Worm (Caenorhabditis elegans) whole organism, L4 larva: ENCODE data around the gene mth-2.

Source experiments
- R02D3.7 ChIP-seq: fragments of 150-350 bp; sonication (generic microtip); optimal IDR thresholded peaks from 3 replicates; lab custom pipeline; 2014; ENCODE audit warnings: missing biosample characterization, missing genetic modification characterization
- Y5F2A.4 ChIP-seq: fragments of 200-800 bp; sonication (Bioruptor generic); optimal IDR thresholded peaks from 2 replicates; lab custom pipeline; 2018; ENCODE audit warnings: mild to moderate bottlenecking, missing genetic modification characterization, missing compliant biosample characterization
- aha-1 ChIP-seq: fragments of 150-350 bp; peaks from one replicate; lab custom pipeline; 2014; ENCODE audit warnings: missing biosample characterization, missing genetic modification characterization
- aly-2 ChIP-seq: sonication (generic microtip); optimal IDR thresholded peaks from 2 replicates; lab custom pipeline; 2018; ENCODE audit warnings: missing biosample characterization, missing genetic modification characterization
- ama-1 ChIP-seq: fragments of 150-350 bp; optimal IDR thresholded peaks from 2 replicates; lab custom pipeline; 2014; ENCODE audit warnings: inconsistent platforms, mixed read lengths
- ceh-20 ChIP-seq: fragments of 200-800 bp; sonication (Bioruptor generic); IDR thresholded peaks from 2 replicates; pipeline ENCODE4 v1.3.6; 2022; ENCODE audit warnings: missing genetic modification reagents, missing genetic modification characterization, missing compliant biosample characterization
- ceh-28 ChIP-seq: fragments of 150-350 bp; optimal IDR thresholded peaks from 2 replicates; lab custom pipeline; 2014; ENCODE audit warnings: missing biosample characterization, missing genetic modification reagents, missing genetic modification characterization
- ceh-44 ChIP-seq: fragments of 200-800 bp; sonication (Bioruptor generic); IDR thresholded peaks from 2 replicates; pipeline ENCODE4 v1.3.6; 2022; ENCODE audit warnings: missing genetic modification reagents, missing genetic modification characterization, missing compliant biosample characterization
- ceh-82 ChIP-seq: sonication (generic microtip); optimal IDR thresholded peaks from 2 replicates; lab custom pipeline; 2017; ENCODE audit warnings: missing biosample characterization, missing genetic modification characterization
- cey-2 ChIP-seq: sonication (generic microtip); optimal IDR thresholded peaks from 3 replicates; lab custom pipeline; 2017; ENCODE audit warnings: missing genetic modification characterization, mild to moderate bottlenecking, missing compliant biosample characterization, antibody characterized with exemption, borderline replicate concordance; ENCODE audit not compliant: insufficient read depth
- daf-16 ChIP-seq, 3 experiments: sonication (generic microtip); optimal IDR thresholded peaks; 2 replicates each; lab custom pipeline; 2016 to 2017; ENCODE audit warnings: missing genetic modification characterization in 3 of 3, missing genetic modification reagents in 3 of 3, mild to moderate bottlenecking in 2 of 3, missing compliant biosample characterization in 2 of 3, missing biosample characterization in 1 of 3, moderate library complexity in 1 of 3
- daf-19 ChIP-seq: fragments of 200-800 bp; sonication (Bioruptor generic); conservative IDR thresholded peaks from 2 replicates; pipeline ENCODE4 v1.3.6; 2022; ENCODE audit warnings: missing genetic modification characterization, missing compliant biosample characterization
- daf-8 ChIP-seq: fragments of 200-800 bp; sonication (Bioruptor generic); IDR thresholded peaks from 2 replicates; pipeline ENCODE4 v1.3.6; 2022; ENCODE audit warnings: missing genetic modification characterization, missing compliant biosample characterization
- dmd-6 ChIP-seq: fragments of 200-800 bp; sonication (Bioruptor generic); IDR thresholded peaks from 2 replicates; pipeline ENCODE4 v1.3.6; 2022; ENCODE audit warnings: missing genetic modification reagents, missing genetic modification characterization, missing compliant biosample characterization
- dmd-8 ChIP-seq: fragments of 200-800 bp; sonication (Bioruptor generic); IDR thresholded peaks from 2 replicates; pipeline ENCODE4 v1.3.6; 2022; ENCODE audit warnings: missing genetic modification characterization, missing compliant biosample characterization
- duxl-1 ChIP-seq: sonication (generic microtip); optimal IDR thresholded peaks from 2 replicates; lab custom pipeline; 2016; ENCODE audit warnings: mild to moderate bottlenecking, missing genetic modification characterization, moderate library complexity, missing compliant biosample characterization; ENCODE audit not compliant: poor library complexity
- dve-1 ChIP-seq: sonication (generic microtip); optimal IDR thresholded peaks from 2 replicates; lab custom pipeline; 2017; ENCODE audit warnings: antibody characterized with exemption, mild to moderate bottlenecking, missing genetic modification characterization, missing compliant biosample characterization; ENCODE audit not compliant: insufficient read depth
- egl-27 ChIP-seq: sonication (generic microtip); optimal IDR thresholded peaks from 3 replicates; lab custom pipeline; 2017; ENCODE audit warnings: missing biosample characterization, missing genetic modification reagents, missing genetic modification characterization
- egl-43 ChIP-seq: fragments of 200-800 bp; sonication (Bioruptor generic); IDR thresholded peaks from 2 replicates; pipeline ENCODE4 v1.3.6; 2022; ENCODE audit warnings: missing genetic modification reagents, missing genetic modification characterization, missing compliant biosample characterization
- fkh-10 ChIP-seq: fragments of 150-350 bp; optimal IDR thresholded peaks from 2 replicates; lab custom pipeline; 2014; ENCODE audit warnings: missing biosample characterization, missing genetic modification reagents, missing genetic modification characterization
- fos-1 ChIP-seq: fragments of 150-350 bp; optimal IDR thresholded peaks from 2 replicates; lab custom pipeline; 2014; ENCODE audit warnings: missing biosample characterization, missing genetic modification characterization
- lin-1 ChIP-seq: fragments of 200-800 bp; sonication (Bioruptor generic); IDR thresholded peaks from 2 replicates; pipeline ENCODE4 v1.3.6; 2022; ENCODE audit warnings: missing genetic modification reagents, missing genetic modification characterization, missing compliant biosample characterization
- lin-29 ChIP-seq: fragments of 200-800 bp; sonication (Bioruptor generic); IDR thresholded peaks from 2 replicates; pipeline ENCODE4 v1.3.6; 2022; ENCODE audit warnings: missing genetic modification reagents, missing genetic modification characterization, missing compliant biosample characterization
- lin-38 ChIP-seq: fragments of 200-800 bp; sonication (Bioruptor generic); IDR thresholded peaks from 2 replicates; pipeline ENCODE4 v1.3.6; 2022; ENCODE audit warnings: missing genetic modification reagents, missing genetic modification characterization, missing compliant biosample characterization
- lin-39 ChIP-seq: fragments of 150-350 bp; optimal IDR thresholded peaks from 2 replicates; lab custom pipeline; 2014; ENCODE audit warnings: missing biosample characterization, missing genetic modification reagents, missing genetic modification characterization
- lir-3 ChIP-seq: sonication (generic microtip); optimal IDR thresholded peaks from 2 replicates; lab custom pipeline; 2016; ENCODE audit warnings: mild to moderate bottlenecking, missing genetic modification characterization, missing compliant biosample characterization
- lsy-2 ChIP-seq, 2 experiments: fragments of 150-350 bp in 1 of 2; sonication (generic microtip) in 1 of 2; optimal IDR thresholded peaks; 2 replicates each; lab custom pipeline; 2014 to 2017; ENCODE audit warnings: missing biosample characterization in 2 of 2, missing genetic modification characterization in 2 of 2
- mdl-1 ChIP-seq, 2 experiments: fragments of 150-350 bp in 1 of 2; sonication (generic microtip) in 1 of 2; optimal IDR thresholded peaks; 2 replicates each; lab custom pipeline; 2014 to 2017; ENCODE audit warnings: missing biosample characterization in 2 of 2, missing genetic modification characterization in 2 of 2
- mep-1 ChIP-seq: fragments of 150-350 bp; sonication (generic microtip); optimal IDR thresholded peaks from 3 replicates; lab custom pipeline; 2014; ENCODE audit warnings: missing biosample characterization, missing genetic modification characterization
- mes-2 ChIP-seq: sonication (generic microtip); optimal IDR thresholded peaks from 2 replicates; lab custom pipeline; 2016; ENCODE audit warnings: missing genotype, mild to moderate bottlenecking, missing genetic modification characterization, missing compliant biosample characterization; ENCODE audit not compliant: poor library complexity, severe bottlenecking
- mxl-2 ChIP-seq: fragments of 200-800 bp; sonication (Bioruptor generic); conservative IDR thresholded peaks from 2 replicates; pipeline ENCODE4 v1.3.6; 2022; ENCODE audit warnings: missing genetic modification reagents, missing genetic modification characterization, missing compliant biosample characterization
- mxl-3 ChIP-seq: fragments of 200-800 bp; sonication (Bioruptor generic); optimal IDR thresholded peaks from 2 replicates; lab custom pipeline; 2018; ENCODE audit warnings: mild to moderate bottlenecking, missing genetic modification characterization, missing compliant biosample characterization
- nhr-28 ChIP-seq: fragments of 150-350 bp; optimal IDR thresholded peaks from 2 replicates; lab custom pipeline; 2014; ENCODE audit warnings: missing biosample characterization, missing genetic modification characterization
- nhr-41 ChIP-seq: fragments of 200-800 bp; sonication (Bioruptor generic); IDR thresholded peaks from 2 replicates; pipeline ENCODE4 v1.3.6; 2022; ENCODE audit warnings: missing genetic modification reagents, missing genetic modification characterization, missing compliant biosample characterization
- nhr-42 ChIP-seq: fragments of 200-800 bp; sonication (Bioruptor generic); IDR thresholded peaks from 2 replicates; pipeline ENCODE4 v1.3.6; 2022; ENCODE audit warnings: missing genetic modification characterization, missing compliant biosample characterization
- nhr-6 ChIP-seq: fragments of 150-350 bp; optimal IDR thresholded peaks from 2 replicates; lab custom pipeline; 2014; ENCODE audit warnings: missing biosample characterization, missing genetic modification characterization
- nhr-76 ChIP-seq: fragments of 150-350 bp; optimal IDR thresholded peaks from 2 replicates; lab custom pipeline; 2014; ENCODE audit warnings: missing biosample characterization, missing genetic modification characterization
- nhr-77 ChIP-seq: fragments of 150-350 bp; optimal IDR thresholded peaks from 2 replicates; lab custom pipeline; 2014; ENCODE audit warnings: missing biosample characterization, missing genetic modification characterization
- php-3 ChIP-seq: fragments of 200-800 bp; sonication (Bioruptor generic); IDR thresholded peaks from 2 replicates; pipeline ENCODE4 v1.3.6; 2022; ENCODE audit warnings: missing genetic modification reagents, missing genetic modification characterization, missing compliant biosample characterization
- saeg-2 ChIP-seq: fragments of 200-800 bp; sonication (Bioruptor generic); IDR thresholded peaks from 2 replicates; pipeline ENCODE4 v1.3.6; 2022; ENCODE audit warnings: missing genetic modification reagents, missing genetic modification characterization, missing compliant biosample characterization
- set-16 ChIP-seq: fragments of 200-800 bp; sonication (Bioruptor generic); IDR thresholded peaks from 2 replicates; pipeline ENCODE4 v1.3.6; 2022; ENCODE audit warnings: missing genetic modification reagents, missing genetic modification characterization, missing compliant biosample characterization
- snpc-4 ChIP-seq: fragments of 150-350 bp; optimal IDR thresholded peaks from 2 replicates; lab custom pipeline; 2014; ENCODE audit warnings: missing biosample characterization, missing genetic modification characterization
- spr-1 ChIP-seq: sonication (generic microtip); optimal IDR thresholded peaks from 2 replicates; lab custom pipeline; 2016; ENCODE audit warnings: mild to moderate bottlenecking, missing genetic modification characterization, missing compliant biosample characterization
- unc-130 ChIP-seq: sonication (generic microtip); optimal IDR thresholded peaks from 2 replicates; lab custom pipeline; 2016; ENCODE audit warnings: missing genetic modification reagents, missing genetic modification characterization, missing compliant biosample characterization
- unc-39 ChIP-seq: sonication (generic microtip); optimal IDR thresholded peaks from 2 replicates; lab custom pipeline; 2017; ENCODE audit warnings: missing biosample characterization, missing genetic modification characterization
- vab-7 ChIP-seq: fragments of 200-800 bp; sonication (Bioruptor generic); IDR thresholded peaks from 2 replicates; pipeline ENCODE4 v1.3.6; 2022; ENCODE audit warnings: missing genetic modification reagents, missing genetic modification characterization, missing compliant biosample characterization
- zag-1 ChIP-seq: fragments of 150-350 bp; optimal IDR thresholded peaks from 2 replicates; lab custom pipeline; 2014; ENCODE audit warnings: missing biosample characterization, missing genetic modification characterization
- zfp-2 ChIP-seq: sonication (generic microtip); optimal IDR thresholded peaks from 2 replicates; lab custom pipeline; 2016; ENCODE audit warnings: mild to moderate bottlenecking, missing genetic modification characterization, missing compliant biosample characterization
- zfp-3 ChIP-seq: fragments of 200-800 bp; sonication (Bioruptor generic); conservative IDR thresholded peaks from 2 replicates; pipeline ENCODE4 v1.3.6; 2022; ENCODE audit warnings: missing genetic modification reagents, missing genetic modification characterization, missing compliant biosample characterization
- zip-2 ChIP-seq: fragments of 150-350 bp; optimal IDR thresholded peaks from 2 replicates; lab custom pipeline; 2014; ENCODE audit warnings: missing biosample characterization, missing genetic modification characterization
- ztf-7 ChIP-seq: fragments of 150-350 bp; optimal IDR thresholded peaks from 2 replicates; lab custom pipeline; 2014; ENCODE audit warnings: missing biosample characterization, missing genetic modification characterization

mth-2 gene

DNA sequence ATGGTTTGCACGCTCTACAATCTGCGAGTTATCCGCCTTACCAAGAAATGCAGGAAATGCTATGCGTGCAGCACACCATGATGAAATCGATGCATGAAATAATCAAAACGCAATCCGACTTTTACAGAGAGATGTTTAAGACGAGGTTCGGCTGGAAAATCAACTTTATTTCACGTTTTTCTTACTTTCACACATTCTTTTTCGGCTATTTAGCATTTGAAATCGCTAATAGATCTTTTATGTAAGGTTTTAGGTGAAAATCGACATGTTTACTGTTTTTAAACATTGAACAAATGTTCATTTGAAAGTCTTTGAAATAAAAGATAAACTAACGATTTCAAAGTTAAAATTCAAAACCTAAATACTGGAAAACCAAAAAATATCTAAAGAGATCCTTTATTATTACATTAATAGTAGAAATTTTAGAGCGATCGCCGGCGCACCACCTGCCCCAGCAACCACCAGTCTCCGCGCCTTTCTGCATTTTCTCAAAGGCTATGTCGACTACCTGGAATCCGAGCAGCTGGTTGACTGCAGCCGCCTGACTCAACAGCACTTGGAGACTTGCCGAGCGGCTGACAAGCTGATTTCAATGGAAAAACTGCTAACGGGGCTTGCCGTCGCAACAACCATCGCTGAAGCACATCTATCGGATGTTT lies 34.1 kb upstream of the mth-2 start (continued):
- TF ChIP-seq php-3 = peak; percentile 36; the same call in 1 of the 2 replicates
- TF ChIP-seq nhr-42 (GFP tag; lab: Robert Waterston, UW) = no peak
- TF ChIP-seq lin-38 = peak; percentile 59
- no peak for TF ChIP-seq zfp-2
- no peak for TF ChIP-seq daf-16 (GFP tag; optimal IDR thresholded peaks at IDR 0.05; lab: Kevin White, UChicago)
- TF ChIP-seq daf-16 (tag; optimal IDR thresholded peaks at IDR 0.05; lab: Kevin White, UChicago) = no peak
- no peak for TF ChIP-seq lsy-2 (tag; optimal IDR thresholded peaks at IDR 0.05; lab: Kevin White, UChicago)
- TF ChIP-seq nhr-41 = no peak
- peak; percentile 81 for TF ChIP-seq egl-43 (GFP tag; lab: Robert Waterston, UW)
- no peak for TF ChIP-seq unc-130 (GFP tag; lab: Kevin White, UChicago)
- TF ChIP-seq egl-27 (tag; lab: Kevin White, UChicago) = no peak
- no peak for TF ChIP-seq ceh-20 (GFP tag; lab: Robert Waterston, UW)
- TF ChIP-seq mxl-3 (GFP tag; lab: Kevin White, UChicago) = no peak
- TF ChIP-seq Y5F2A.4 (GFP tag; lab: Kevin White, UChicago) = no peak
- no peak for TF ChIP-seq daf-8 (GFP tag; lab: Robert Waterston, UW)
- TF ChIP-seq snpc-4 = no peak
- no peak for TF ChIP-seq mep-1 (tag; lab: Kevin White, UChicago)
- no peak for TF ChIP-seq vab-7
- no peak for TF ChIP-seq nhr-77 (tag; lab: Kevin White, UChicago)
- no peak for TF ChIP-seq aly-2 (tag; lab: Kevin White, UChicago)
- TF ChIP-seq zfp-3 (GFP tag; lab: Robert Waterston, UW) = no peak
- no peak for TF ChIP-seq ceh-82 (tag; lab: Kevin White, UChicago)
- TF ChIP-seq mdl-1 (tag; optimal IDR thresholded peaks at IDR 0.05; lab: Kevin White, UChicago) = no peak
- no peak for TF ChIP-seq ztf-7
- 0 out of 2 replicates have a peak, but pooled peaks have one; percentile 28 for TF ChIP-seq dmd-8 (GFP tag; lab: Robert Waterston, UW)
- no peak for TF ChIP-seq daf-19 (GFP tag; lab: Robert Waterston, UW)
- TF ChIP-seq fkh-10 (GFP tag; lab: Kevin White, UChicago) = no peak
- TF ChIP-seq ceh-28 = no peak
- TF ChIP-seq lin-1 = 0 out of 2 replicates have a peak, but pooled peaks have one; percentile 21
- no peak for TF ChIP-seq mxl-2 (GFP tag; lab: Robert Waterston, UW)
- TF ChIP-seq R02D3.7 (tag; lab: Kevin White, UChicago) = no peak
- TF ChIP-seq lin-39 = no peak
- no peak for TF ChIP-seq ceh-44 (GFP tag; lab: Robert Waterston, UW)
- peak; percentile 67 for TF ChIP-seq set-16 (GFP tag; lab: Robert Waterston, UW)
- no peak for TF ChIP-seq lin-29 (GFP tag; lab: Robert Waterston, UW)
- no peak for TF ChIP-seq dmd-6 (GFP tag; lab: Robert Waterston, UW)
- TF ChIP-seq lir-3 (tag; lab: Kevin White, UChicago) = no peak
- no peak for TF ChIP-seq ama-1 (lab: Kevin White, UChicago)
- TF ChIP-seq spr-1 = no peak
- no peak for TF ChIP-seq nhr-76 (tag; lab: Kevin White, UChicago)
- TF ChIP-seq aha-1 (tag; lab: Kevin White, UChicago) = peak; percentile 71
- TF ChIP-seq unc-39 (tag; lab: Kevin White, UChicago) = no peak
- no peak for TF ChIP-seq nhr-6
- TF ChIP-seq dve-1 (tag; lab: Kevin White, UChicago) = no peak
- no peak for TF ChIP-seq cey-2 (tag; lab: Kevin White, UChicago)
- no peak for TF ChIP-seq duxl-1 (tag; lab: Kevin White, UChicago)
- TF ChIP-seq zag-1 (tag; lab: Kevin White, UChicago) = no peak
- TF ChIP-seq saeg-2 (GFP tag; lab: Robert Waterston, UW) = 0 out of 2 replicates have a peak, but pooled peaks have one; percentile 29
- TF ChIP-seq mes-2 (tag; lab: Kevin White, UChicago) = no peak
- no peak for TF ChIP-seq zip-2
- TF ChIP-seq fos-1 (tag; lab: Kevin White, UChicago) = no peak
- TF ChIP-seq nhr-28 = no peak
